Worm (Caenorhabditis elegans): ENCODE measurements around the gene srz-70.

The srz-70 gene

DNA sequence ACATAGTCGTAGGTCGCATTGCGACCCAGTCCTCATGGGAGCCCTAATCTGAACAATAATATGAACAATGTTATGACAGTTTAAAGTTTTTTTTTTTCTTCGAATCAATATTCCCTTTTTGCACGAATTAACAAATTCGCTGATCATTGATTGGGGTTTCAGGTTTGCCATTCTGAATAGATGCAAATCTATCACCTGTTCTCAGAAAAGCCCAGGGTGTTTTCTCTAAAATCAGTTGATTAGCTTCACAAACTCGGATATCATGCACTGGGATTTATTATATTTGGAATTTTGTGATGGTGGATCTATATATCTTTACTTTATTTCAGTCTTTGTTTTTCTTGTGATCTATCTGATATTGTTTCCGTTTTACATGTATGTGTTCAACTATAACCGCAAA is 25.5 kb downstream of the srz-70 start, which contains the start of gene srz-23:
srz-23 (plus strand) TSS at position 263 of the 400 bp plus-strand sequence.
- TF ChIP-seq lin-39 (tag; optimal IDR thresholded peaks at IDR 0.05) (no peak), jun-1 (tag; optimal IDR thresholded peaks at IDR 0.05) (no peak)

DNA sequence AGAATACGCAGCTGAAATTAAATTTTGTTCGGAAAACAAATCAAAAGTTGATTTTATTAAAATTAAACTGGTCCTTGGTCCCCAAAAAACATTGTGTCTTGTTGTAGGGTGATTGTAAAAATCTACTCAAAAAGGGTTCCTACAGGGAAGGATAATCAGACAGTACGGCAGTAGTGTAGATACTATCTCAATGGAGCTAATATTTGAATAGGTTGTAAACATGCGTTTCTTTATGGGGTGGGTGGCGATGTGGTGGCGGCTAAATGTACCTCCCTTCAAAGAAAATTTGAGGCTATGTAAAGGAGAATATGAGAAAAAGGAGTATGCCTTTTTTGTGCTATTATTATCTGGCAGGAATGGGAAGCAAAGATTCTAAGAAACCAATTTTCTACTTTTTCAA is 26.3 kb downstream of the srz-70 start:
- TF ChIP-seq egl-27 (tag; optimal IDR thresholded peaks at IDR 0.05) (no peak), lsy-12 (tag; optimal IDR thresholded peaks at IDR 0.05) (no peak), ztf-11 (tag; optimal IDR thresholded peaks at IDR 0.05) (no peak)

DNA sequence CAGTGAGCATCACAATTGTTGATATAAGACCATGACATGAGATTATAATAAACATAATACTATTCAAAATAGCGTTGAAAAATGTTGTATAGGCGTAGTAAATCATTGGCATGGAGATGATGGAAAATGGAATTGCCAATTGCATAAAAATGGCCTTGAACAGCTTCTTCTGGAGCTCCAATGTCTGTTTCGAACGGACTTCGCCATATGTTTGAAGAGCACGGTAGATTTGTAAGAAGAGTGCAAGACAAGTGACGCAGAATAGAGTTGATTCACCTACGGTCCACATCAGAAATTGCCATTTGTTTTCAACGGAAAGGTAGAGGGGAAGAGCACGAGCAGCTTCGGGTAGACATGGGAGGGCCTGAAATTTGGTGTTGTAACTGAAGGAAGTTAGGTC is 31.5 kb downstream of the srz-70 start:
- TF ChIP-seq ceh-9 (tag; optimal IDR thresholded peaks at IDR 0.05), result no peak
- TF ChIP-seq aly-2 (tag; optimal IDR thresholded peaks at IDR 0.05), result no peak
- TF ChIP-seq ztf-11 (tag; optimal IDR thresholded peaks at IDR 0.05), result no peak
- no peak for TF ChIP-seq elt-2 (tag; optimal IDR thresholded peaks at IDR 0.05)

DNA sequence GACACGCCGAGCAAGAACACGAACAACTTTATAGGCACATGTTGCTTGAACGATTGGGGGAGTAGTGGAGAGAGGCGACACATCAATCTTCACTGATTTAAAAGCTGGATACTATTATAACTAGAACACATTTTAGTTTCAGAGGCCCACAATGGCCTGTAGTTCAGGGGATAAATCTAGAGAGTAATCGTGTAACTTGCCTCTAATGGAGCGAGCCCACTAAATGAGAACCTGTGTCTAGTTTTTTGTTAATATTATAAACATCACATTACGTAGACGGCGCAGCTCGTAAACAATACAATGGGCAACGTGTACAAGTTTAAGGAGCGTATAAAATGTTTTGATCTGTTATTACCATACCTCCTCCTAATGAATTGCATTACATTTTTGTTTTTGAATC is 34.2 kb downstream of the srz-70 start, which contains the start of gene F58E2.5:
F58E2.5 (plus strand) TSS at position 301 of the 400 bp plus-strand sequence.
- no peak for TF ChIP-seq skn-1 (tag; optimal IDR thresholded peaks at IDR 0.05)

DNA sequence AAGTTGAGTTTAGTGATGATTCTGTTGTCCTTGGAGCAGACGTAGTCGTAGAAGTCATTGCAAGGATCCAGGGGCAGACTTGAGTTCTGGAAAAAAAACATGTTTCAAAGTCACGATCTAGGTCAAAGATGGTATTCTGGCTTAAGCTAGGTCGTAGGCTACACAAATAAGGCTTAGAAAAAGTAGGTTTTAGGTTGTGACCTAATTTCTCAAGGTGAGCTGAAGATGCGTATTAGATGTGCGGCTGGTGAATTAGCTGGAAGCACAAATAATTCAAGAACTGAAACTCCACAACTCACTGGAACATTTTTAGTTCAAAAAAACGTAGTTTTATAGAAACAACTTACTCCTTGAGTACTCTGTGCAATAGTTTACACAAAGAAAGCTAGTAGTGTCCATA is 34.7 kb downstream of the srz-70 start, which contains the start of gene F09D12.2:
F09D12.2 (minus strand) TSS at position 101 of the 400 bp plus-strand sequence.
- no peak for TF ChIP-seq nhr-77 (tag; optimal IDR thresholded peaks at IDR 0.05)
- TF ChIP-seq nhr-23 (tag; optimal IDR thresholded peaks at IDR 0.05), result no peak
- no peak for TF ChIP-seq daf-12 (tag; optimal IDR thresholded peaks at IDR 0.05)
- no peak for TF ChIP-seq nhr-76 (tag; optimal IDR thresholded peaks at IDR 0.05)
- TF ChIP-seq aly-2 (tag; optimal IDR thresholded peaks at IDR 0.05), result no peak
- TF ChIP-seq ceh-28 (tag; optimal IDR thresholded peaks at IDR 0.05), result no peak
- TF ChIP-seq elt-2 (tag; optimal IDR thresholded peaks at IDR 0.05), result no peak
- no peak for TF ChIP-seq tbx-2 (tag; optimal IDR thresholded peaks at IDR 0.05)

DNA sequence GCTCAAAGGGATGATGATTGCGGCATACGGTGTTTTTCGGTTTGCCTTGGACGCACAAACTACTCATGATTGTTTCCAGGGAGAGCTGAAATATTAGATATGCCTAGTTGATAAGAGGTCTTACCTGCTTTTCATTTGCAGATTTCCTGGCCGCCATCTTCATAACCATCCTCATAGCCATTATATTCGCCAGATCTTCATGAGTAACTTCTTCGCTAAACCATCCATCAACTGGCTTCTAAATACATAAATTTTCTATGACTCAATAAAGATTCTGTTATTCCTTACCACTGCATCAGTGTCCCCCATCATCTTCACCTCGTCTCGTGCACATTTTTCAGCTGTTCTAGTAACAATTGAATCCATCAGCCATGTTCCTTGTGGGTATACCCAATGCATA is 36.3 kb downstream of the srz-70 start:
- TF ChIP-seq pha-4 (tag; optimal IDR thresholded peaks at IDR 0.05) (no peak), mdl-1 (tag; optimal IDR thresholded peaks at IDR 0.05) (no peak), R02D3.7 (tag; optimal IDR thresholded peaks at IDR 0.05) (no peak), elt-3 (tag; optimal IDR thresholded peaks at IDR 0.05) (no peak), fkh-10 (GFP tag; optimal IDR thresholded peaks at IDR 0.05) (no peak), fkh-2 (tag; optimal IDR thresholded peaks at IDR 0.05) (no peak)

DNA sequence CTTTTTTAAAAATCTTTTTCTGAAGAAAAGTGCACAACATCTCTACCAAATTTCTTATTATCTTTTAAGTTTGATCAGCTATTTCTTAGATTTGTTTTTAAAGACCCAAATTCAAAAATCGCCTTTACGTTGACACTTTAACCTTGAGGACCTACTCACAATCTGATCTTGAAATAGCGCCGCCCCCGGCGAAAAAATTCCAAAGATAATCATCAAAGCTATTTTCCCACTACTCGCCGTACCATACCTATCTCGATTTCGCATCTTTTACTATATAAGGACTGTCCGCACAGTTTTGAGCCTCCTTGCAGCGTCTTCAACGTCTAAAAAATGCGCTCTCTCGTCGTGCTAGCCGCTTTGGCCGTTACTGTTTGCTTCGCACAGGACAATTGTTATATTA is 38.0 kb downstream of the srz-70 start, which contains the start of gene grd-10:
grd-10 (plus strand) TSS at position 208 of the 400 bp plus-strand sequence.
- TF ChIP-seq snpc-4 (tag; optimal IDR thresholded peaks at IDR 0.05) (no peak), elt-1 (tag; optimal IDR thresholded peaks at IDR 0.05) (peak; percentile 91), nhr-25 (tag; optimal IDR thresholded peaks at IDR 0.05) (peak; percentile 19)

DNA sequence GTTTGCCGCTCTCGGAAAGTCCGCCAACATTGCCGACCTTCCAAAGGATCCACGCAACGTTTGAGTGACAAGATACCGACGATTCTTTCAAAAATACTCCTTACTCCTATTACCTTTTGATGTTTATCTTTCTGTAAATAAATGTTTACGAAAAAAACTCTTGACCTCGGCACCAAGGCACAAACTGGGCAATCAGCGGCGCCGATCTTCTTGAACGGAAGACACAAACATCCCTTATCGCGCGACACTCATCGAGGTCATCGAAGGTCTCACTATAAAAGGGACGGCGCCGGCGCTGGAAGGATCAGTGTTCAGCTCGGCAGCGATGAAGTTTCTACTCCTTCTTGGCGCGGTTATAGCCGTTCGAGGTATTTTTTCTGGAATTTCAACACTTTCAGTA is 39.5 kb downstream of the srz-70 start, which contains the start of gene grd-3:
grd-3 (plus strand) TSS at position 302 of the 400 bp plus-strand sequence.
- TF ChIP-seq zag-1 (tag; optimal IDR thresholded peaks at IDR 0.05) (no peak), nhr-25 (tag; optimal IDR thresholded peaks at IDR 0.05) (peak; percentile 78), elt-1 (tag; optimal IDR thresholded peaks at IDR 0.05) (peak; percentile 88), nhr-23 (tag; optimal IDR thresholded peaks at IDR 0.05) (peak; percentile 50)

DNA sequence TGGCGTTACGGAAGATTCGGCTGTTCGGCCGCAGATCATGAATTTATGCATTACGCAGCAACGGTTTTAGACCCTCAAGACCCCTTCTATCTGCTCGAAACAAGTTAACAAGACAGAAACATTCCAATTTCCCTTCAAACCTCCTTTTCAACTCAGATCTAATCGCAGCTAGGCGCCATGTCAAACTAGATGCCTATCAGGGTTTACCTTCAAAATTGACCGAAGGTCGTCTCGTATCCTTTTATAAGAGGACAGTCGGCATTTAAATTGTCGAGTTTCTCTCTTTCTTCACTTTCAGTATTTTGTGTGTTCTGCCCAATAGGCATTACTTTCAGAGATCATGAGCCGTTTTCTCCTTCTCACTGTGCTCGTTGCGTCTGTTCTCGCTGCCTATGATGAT is 40.8 kb downstream of the srz-70 start, which contains the start of gene grd-13:
grd-13 (plus strand) TSS at position 291 of the 400 bp plus-strand sequence.
- TF ChIP-seq elt-1 (tag; optimal IDR thresholded peaks at IDR 0.05), result peak; percentile 89
- peak; percentile 71 for TF ChIP-seq nhr-25 (tag; optimal IDR thresholded peaks at IDR 0.05)
- no peak for TF ChIP-seq lin-15B (tag; optimal IDR thresholded peaks at IDR 0.05)
- no peak for TF ChIP-seq sea-2 (GFP tag; optimal IDR thresholded peaks at IDR 0.05)
